Worm (Caenorhabditis elegans) whole organism, early embryonic: ENCODE data around the gene C35A5.8.

Experiments
- aly-1 ChIP-seq: sonication (generic microtip); optimal IDR thresholded peaks from 2 replicates; lab custom pipeline; 2016; ENCODE audit warnings: missing genetic modification characterization, missing compliant biosample characterization
- ama-1 ChIP-seq: fragments of 150-350 bp; optimal IDR thresholded peaks from 2 replicates; lab custom pipeline; 2014
- ceh-13 ChIP-seq: fragments of 200-800 bp; sonication (Bioruptor generic); optimal IDR thresholded peaks from 2 replicates; lab custom pipeline; 2018; ENCODE audit warnings: mild to moderate bottlenecking, missing genetic modification characterization, missing compliant biosample characterization
- ets-7 ChIP-seq: sonication (generic microtip); optimal IDR thresholded peaks from 2 replicates; lab custom pipeline; 2016; ENCODE audit warnings: missing genotype, missing genetic modification characterization, missing compliant biosample characterization
- flt-1 ChIP-seq: fragments of 200-800 bp; sonication (Bioruptor generic); IDR thresholded peaks from 2 replicates; pipeline ENCODE4 v1.3.6; 2022; ENCODE audit warnings: missing genetic modification characterization, missing compliant biosample characterization
- pes-1 ChIP-seq: fragments of 200-800 bp; sonication (Bioruptor generic); IDR thresholded peaks from 2 replicates; pipeline ENCODE4 v1.3.6; 2022; ENCODE audit warnings: missing genetic modification reagents, missing genetic modification characterization, missing compliant biosample characterization
- tbx-11 ChIP-seq: fragments of 200-800 bp; sonication (Bioruptor generic); IDR thresholded peaks from 2 replicates; pipeline ENCODE4 v1.3.6; 2022; ENCODE audit warnings: missing genetic modification characterization, missing compliant biosample characterization
- tbx-37 ChIP-seq: fragments of 200-800 bp; sonication (Bioruptor generic); conservative IDR thresholded peaks from 2 replicates; pipeline ENCODE4 v1.3.6; 2022; ENCODE audit warnings: missing genetic modification reagents, missing genetic modification characterization, missing compliant biosample characterization

ce11 chrV:10491443-10491842 is 34.3 kb downstream of the C35A5.8 start, which contains the start of gene aqp-5:
- no peak for TF ChIP-seq ama-1
- no peak for TF ChIP-seq flt-1 (GFP tag; lab: Robert Waterston, UW)
- no peak for TF ChIP-seq tbx-11 (GFP tag; lab: Robert Waterston, UW)
- no peak for TF ChIP-seq aly-1 (tag; lab: Kevin White, UChicago)
- no peak for TF ChIP-seq ets-7
- no peak for TF ChIP-seq ceh-13
- no peak for TF ChIP-seq tbx-37 (GFP tag; lab: Robert Waterston, UW)
- TF ChIP-seq pes-1 (GFP tag; lab: Robert Waterston, UW): no peak
